Worm (Caenorhabditis elegans) whole organism, L2 larva: Measurements from ENCODE around the gene chil-18.

ENCODE experiments used
- lsy-2 ChIP-seq, 2 experiments: fragments of 150-350 bp in 1 of 2; sonication (generic microtip) in 1 of 2; optimal IDR thresholded peaks; 2 replicates each; lab custom pipeline; 2014 to 2017; ENCODE audit warnings: missing biosample characterization in 2 of 2, missing genetic modification characterization in 2 of 2
- nhr-237 ChIP-seq: fragments of 150-350 bp; optimal IDR thresholded peaks from 2 replicates; lab custom pipeline; 2014; ENCODE audit warnings: missing biosample characterization, missing genetic modification characterization
- skn-1 ChIP-seq: sonication (generic microtip); optimal IDR thresholded peaks from 2 replicates; lab custom pipeline; 2017; ENCODE audit warnings: missing biosample characterization, missing genetic modification characterization
- unc-39 ChIP-seq: fragments of 150-350 bp; optimal IDR thresholded peaks from 2 replicates; lab custom pipeline; 2014; ENCODE audit warnings: missing biosample characterization, missing genetic modification characterization
- zag-1 ChIP-seq: fragments of 150-350 bp; optimal IDR thresholded peaks from 2 replicates; lab custom pipeline; 2014; ENCODE audit warnings: missing biosample characterization, missing genetic modification characterization
- ztf-4 ChIP-seq: fragments of 150-350 bp; optimal IDR thresholded peaks from 2 replicates; lab custom pipeline; 2014; ENCODE audit warnings: missing biosample characterization, missing genetic modification characterization

DNA sequence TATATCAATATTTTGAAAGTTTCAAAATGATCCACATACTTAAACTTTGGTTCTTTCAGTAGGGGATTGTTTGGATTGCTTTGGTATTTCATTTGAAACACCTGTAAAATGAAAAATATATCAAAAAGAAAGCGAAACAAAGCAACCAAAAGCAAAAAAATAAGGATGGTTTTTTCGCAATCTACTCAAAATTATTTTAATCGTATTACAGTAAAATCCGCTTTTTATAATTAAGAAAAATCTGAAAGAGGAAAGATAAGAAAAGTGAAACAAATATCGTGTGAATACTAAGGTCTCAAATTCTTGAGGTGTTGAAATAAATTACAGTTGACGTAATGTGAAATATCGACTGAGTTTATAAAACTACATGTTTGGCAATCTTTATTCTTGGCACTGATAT, 18.0 kb downstream of the chil-18 start, which contains the start of gene chil-22:
- TF ChIP-seq nhr-237 (tag; lab: Kevin White, UChicago): no peak
- no peak for TF ChIP-seq unc-39 (tag; lab: Kevin White, UChicago)
- no peak for TF ChIP-seq zag-1 (tag; lab: Kevin White, UChicago)
- no peak for TF ChIP-seq ztf-4 (tag; lab: Kevin White, UChicago)
- TF ChIP-seq lsy-2 (tag; optimal IDR thresholded peaks at IDR 0.05; lab: Kevin White, UChicago): no peak
- no peak for TF ChIP-seq skn-1 (tag; lab: Kevin White, UChicago)
